Fruit fly (Drosophila melanogaster): ENCODE measurements around the gene alpha-Spec.

Gene alpha-Spec

DNA sequence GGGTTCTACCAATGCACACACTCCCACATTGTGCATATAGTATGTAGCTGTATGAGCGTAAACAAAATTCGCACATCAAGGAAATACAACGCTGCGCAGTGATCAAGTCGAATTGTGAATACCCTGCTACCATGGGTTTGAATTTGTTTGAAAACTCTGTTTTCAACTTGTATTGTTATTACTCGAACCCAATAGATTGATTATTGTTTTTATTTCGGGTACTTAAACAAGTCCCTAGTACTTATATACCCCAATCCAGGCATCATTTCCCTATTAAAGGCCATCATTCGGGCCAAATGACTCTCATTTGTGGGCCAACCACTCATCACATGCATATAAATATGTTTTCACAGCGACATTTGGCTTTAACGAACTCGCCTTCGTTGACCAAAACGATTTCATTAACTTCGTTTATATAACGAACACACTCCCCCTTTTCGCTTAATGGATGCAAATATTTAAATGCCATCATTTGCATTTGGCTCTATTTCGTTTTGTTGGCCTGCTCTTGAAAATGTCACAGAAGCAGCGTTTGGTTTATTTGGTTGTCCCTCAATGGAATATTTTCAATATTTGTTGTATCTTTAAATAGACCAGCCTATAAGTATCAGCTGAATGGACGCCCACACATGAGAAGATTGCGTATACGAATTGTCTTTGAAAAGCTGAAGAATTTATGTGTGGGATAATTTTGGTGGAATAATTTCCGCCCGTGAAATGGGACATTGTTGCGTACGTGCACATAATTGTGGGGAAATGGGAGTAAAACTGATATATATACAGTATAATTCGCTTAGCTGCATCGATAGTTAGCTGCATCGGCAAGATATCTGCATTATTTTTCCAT lies 54.8 kb downstream of the alpha-Spec start:
- TF ChIP-seq Dll (optimal IDR thresholded peaks at IDR 0.05) (no peak), usp (GFP tag; optimal IDR thresholded peaks at IDR 0.05) (no peak)

DNA sequence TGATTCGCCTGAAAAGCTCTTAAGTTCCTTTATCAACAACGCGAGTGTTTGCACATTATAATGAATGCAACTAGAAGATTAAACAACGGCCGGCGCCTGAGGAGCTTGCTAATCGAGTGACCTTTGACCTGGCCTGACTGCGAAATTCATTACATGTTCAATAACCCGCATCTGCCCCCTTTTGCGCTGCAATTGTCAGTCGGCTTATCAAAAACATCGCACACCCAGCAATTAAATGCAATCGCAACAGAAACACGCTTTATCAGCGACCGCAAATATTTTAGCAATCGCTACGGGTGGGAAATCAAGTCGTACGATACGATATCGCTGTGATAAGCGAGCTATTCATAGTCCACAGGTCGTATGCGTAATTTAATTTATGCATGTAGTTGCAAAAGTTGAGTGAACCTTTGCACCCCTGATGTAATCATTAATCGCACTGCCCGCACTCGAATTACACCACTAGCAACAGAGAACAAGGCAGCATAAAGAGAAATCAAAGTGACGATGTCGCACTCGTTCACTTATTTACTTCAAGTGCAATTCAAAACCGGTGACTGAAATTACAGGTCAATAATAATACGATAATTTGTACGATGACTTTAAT lies 55.5 kb downstream of the alpha-Spec start:
- TF ChIP-seq psq (optimal IDR thresholded peaks at IDR 0.05): no peak
- no peak for TF ChIP-seq usp (GFP tag; optimal IDR thresholded peaks at IDR 0.05)
- TF ChIP-seq pan (optimal IDR thresholded peaks at IDR 0.05): no peak
- TF ChIP-seq EcR (GFP tag; optimal IDR thresholded peaks at IDR 0.05): no peak
- no peak for TF ChIP-seq Dll (optimal IDR thresholded peaks at IDR 0.05)
- TF ChIP-seq CG8478 (optimal IDR thresholded peaks at IDR 0.05): no peak

DNA sequence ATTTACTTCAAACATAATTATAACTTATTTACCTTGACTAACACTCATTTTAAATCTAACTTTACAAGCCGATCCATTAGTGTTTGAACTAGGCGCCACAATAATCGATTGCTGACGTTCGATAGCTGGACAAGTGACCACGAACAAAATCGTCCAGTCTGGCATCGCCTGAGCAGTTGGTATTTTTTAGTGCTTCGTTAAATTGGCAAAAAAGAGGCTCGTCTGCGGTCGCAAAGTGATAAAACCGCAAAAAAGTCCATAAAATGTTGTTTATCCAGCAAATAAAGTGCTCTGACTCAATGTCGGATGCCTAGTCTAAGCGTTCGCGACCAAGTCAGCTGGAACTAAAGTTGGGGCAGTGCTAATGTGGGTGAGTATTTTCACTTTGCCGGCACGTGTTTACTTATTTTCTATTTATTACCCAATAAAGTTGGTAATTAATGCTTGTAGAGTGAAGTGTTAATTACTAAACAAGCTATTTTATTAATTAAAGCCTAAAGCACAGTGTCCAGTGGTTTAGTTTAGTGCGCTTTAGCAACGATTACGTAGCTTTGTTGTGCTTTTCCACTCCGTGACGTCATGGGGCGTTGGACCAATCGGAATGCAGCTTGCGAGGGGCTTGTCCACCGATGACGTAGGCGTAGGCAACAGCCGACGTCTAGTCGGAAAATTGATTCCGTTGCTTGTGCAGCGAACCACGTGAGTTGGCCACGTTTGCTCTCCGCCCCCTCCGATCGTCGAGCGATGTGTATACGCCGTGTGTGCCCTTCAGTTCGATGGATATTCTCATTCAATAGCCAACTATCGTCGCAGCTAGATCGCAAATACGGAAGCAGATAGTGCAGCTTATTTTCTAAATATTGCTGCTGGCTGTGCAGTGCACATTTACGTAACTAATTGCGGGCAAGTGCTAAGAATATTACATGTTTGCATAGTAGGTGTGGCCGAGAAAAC lies 56.5 kb downstream of the alpha-Spec start, which contains the start of gene Gk2:
TSS of gene Gk2 (plus strand) at position 33 of the 954 bp plus-strand sequence.
- TF ChIP-seq psq (optimal IDR thresholded peaks at IDR 0.05) (no peak), Dll (optimal IDR thresholded peaks at IDR 0.05) (no peak), CG8478 (optimal IDR thresholded peaks at IDR 0.05) (no peak), usp (GFP tag; optimal IDR thresholded peaks at IDR 0.05) (no peak), pan (optimal IDR thresholded peaks at IDR 0.05) (no peak), EcR (GFP tag; optimal IDR thresholded peaks at IDR 0.05) (no peak)

DNA sequence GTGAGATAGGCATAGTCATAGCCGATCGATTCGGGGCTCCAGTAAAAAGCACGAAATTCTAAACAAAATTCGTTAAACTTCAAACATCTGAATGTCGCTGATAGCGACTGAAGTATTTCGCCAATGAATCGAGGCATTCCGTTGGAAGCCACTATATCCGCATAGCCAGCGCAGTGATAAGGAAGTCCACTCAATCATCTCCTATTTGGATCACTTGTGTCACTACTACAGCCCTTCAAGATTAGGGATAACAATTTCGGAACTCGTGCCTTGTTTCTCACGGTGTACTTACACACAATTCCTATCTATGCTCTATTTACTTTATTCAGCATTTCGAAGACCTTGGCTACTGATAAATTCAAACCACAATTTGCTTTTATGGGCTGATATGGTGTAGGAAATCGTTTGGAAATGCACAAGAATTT lies 57.2 kb downstream of the alpha-Spec start, which contains the start of gene PIG-Wb:
TSS of gene PIG-Wb (minus strand) at position 209 of the 425 bp plus-strand sequence.
- TF ChIP-seq psq (optimal IDR thresholded peaks at IDR 0.05) (no peak), Dll (optimal IDR thresholded peaks at IDR 0.05) (no peak), usp (GFP tag; optimal IDR thresholded peaks at IDR 0.05) (no peak), EcR (GFP tag; optimal IDR thresholded peaks at IDR 0.05) (no peak), CG8478 (optimal IDR thresholded peaks at IDR 0.05) (no peak), pan (optimal IDR thresholded peaks at IDR 0.05) (no peak)

DNA sequence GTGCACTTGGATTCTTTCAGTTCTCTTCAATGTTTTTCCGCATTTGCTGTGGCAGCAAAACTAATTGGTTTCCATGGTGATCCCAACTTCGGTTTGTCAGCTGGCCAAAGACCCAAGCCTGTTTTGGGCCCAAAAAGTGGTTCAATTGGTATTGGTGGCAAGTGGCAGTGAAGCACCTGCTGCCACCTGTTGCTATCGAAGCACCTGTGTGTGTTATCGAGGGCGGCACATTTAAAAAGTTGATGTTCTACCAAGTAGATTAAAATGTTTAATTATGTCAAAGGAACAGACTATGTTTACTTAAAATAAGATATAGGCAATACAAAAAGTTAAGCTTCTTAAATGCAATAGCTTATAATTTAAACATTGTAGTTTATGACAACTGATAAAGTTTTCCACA lies 59.5 kb downstream of the alpha-Spec start, which contains the start of gene Oseg4:
TSS of gene Oseg4 (minus strand) at position 165 of the 400 bp plus-strand sequence.
- TF ChIP-seq EcR (GFP tag; optimal IDR thresholded peaks at IDR 0.05) (no peak), usp (GFP tag; optimal IDR thresholded peaks at IDR 0.05) (no peak), pan (optimal IDR thresholded peaks at IDR 0.05) (no peak), Dll (optimal IDR thresholded peaks at IDR 0.05) (no peak), psq (optimal IDR thresholded peaks at IDR 0.05) (no peak), CG8478 (optimal IDR thresholded peaks at IDR 0.05) (no peak)

DNA sequence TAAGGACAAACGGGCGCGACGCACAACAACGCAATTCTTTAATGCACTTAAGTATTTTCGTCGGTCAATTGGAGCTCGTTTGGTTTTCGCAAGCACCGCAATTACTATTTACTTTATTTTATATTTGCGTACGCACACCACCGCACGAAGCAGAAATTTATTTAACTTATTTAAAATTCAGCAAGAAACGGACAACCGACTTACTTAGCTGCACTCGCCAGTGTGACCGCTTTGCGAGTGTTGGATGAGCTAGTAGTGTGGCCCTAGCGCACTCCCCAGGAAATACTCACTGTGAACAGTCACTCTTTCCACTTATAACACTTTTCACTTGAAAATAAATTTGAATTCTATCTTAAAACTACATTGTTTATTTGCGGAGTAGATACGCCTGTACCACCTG lies 64.3 kb downstream of the alpha-Spec start, which contains the start of gene drpr:
TSS of gene drpr (minus strand) at position 235 of the 400 bp plus-strand sequence.
- no peak for TF ChIP-seq EcR (GFP tag; optimal IDR thresholded peaks at IDR 0.05)
- TF ChIP-seq pan (optimal IDR thresholded peaks at IDR 0.05): no peak
- no peak for TF ChIP-seq Dll (optimal IDR thresholded peaks at IDR 0.05)
- TF ChIP-seq usp (GFP tag; optimal IDR thresholded peaks at IDR 0.05): no peak
- TF ChIP-seq CG8478 (optimal IDR thresholded peaks at IDR 0.05): no peak
- TF ChIP-seq psq (optimal IDR thresholded peaks at IDR 0.05): no peak

DNA sequence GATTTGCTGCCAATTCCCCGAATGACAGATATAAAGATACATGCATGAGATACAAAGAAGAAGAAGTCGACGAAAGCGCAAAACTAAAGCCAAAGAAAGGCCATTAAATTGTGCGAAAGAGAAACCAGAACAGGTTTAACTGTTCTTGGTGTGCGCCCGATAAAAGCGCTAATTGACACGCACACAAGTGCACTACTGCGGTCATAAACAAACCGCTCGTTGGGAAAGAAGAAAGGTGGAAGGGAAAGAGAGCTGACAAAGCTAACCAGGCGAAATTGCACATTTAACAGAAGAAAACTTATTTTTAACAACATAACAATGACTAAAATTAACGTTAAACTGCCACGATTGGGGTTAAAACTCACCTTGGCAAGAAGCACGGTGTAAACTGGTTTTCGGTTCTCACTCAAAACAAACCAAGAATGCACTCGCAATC lies 65.0 kb downstream of the alpha-Spec start:
- no peak for TF ChIP-seq CG8478 (optimal IDR thresholded peaks at IDR 0.05)
- TF ChIP-seq EcR (GFP tag; optimal IDR thresholded peaks at IDR 0.05): no peak
- TF ChIP-seq Dll (optimal IDR thresholded peaks at IDR 0.05): no peak
- TF ChIP-seq psq (optimal IDR thresholded peaks at IDR 0.05): no peak

DNA sequence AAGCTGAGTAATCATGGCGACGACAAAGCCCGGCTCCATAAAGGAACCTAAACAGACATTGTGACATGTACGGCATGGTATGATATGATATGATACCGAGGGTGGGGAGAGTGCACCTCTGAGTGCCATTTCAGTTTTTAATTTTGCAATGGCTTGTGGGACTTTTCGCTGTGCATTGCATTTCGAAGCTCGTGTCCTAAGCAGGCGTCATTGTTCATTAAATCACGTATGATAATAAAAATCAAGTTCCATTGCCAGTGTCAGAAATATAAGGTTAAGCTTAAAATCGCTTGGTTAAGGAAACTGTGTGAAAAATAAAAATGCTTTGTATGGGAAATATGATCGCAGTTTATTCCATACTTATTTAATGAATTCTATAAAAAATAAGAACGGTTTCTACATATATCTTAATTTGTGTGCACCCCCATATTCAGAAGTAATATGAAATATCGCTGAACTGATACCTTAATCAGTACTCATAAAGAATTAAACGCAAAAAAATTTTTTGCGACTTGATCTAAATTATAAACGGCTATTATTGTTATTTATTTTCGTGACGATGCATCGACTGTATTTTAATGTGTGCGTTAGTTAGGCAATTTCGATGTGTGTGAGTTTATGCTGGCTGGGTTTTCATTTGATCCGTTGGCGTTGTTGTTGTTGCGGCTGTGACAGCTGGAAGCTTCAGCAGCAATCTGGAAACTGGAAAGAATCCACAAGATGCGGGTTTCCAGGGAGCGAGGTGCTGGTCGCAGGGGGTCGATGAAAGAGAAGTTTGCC lies 65.6 kb downstream of the alpha-Spec start:
- no peak for TF ChIP-seq CG8478 (optimal IDR thresholded peaks at IDR 0.05)
- TF ChIP-seq pan (optimal IDR thresholded peaks at IDR 0.05): no peak
- no peak for TF ChIP-seq psq (optimal IDR thresholded peaks at IDR 0.05)
- TF ChIP-seq usp (GFP tag; optimal IDR thresholded peaks at IDR 0.05): no peak
- TF ChIP-seq Dll (optimal IDR thresholded peaks at IDR 0.05): no peak
- no peak for TF ChIP-seq EcR (GFP tag; optimal IDR thresholded peaks at IDR 0.05)

All from whole organism.